Fruit fly (Drosophila melanogaster) whole organism, embryonic: ENCODE measurements around the gene CG10345.

ENCODE experiments used
- Aef1 ChIP-seq: fragments of 200-800 bp; sonication (Bioruptor generic); IDR thresholded peaks from 3 replicates; pipeline ENCODE4 v1.3.6; 2022; ENCODE audit warnings: missing biosample characterization, missing genetic modification characterization
- CG3407 ChIP-seq: fragments of 200-800 bp; sonication (Bioruptor generic); optimal IDR thresholded peaks from 2 replicates; lab custom pipeline; 2018; ENCODE audit warnings: missing biosample characterization, mild to moderate bottlenecking, missing genetic modification characterization
- CG6654 ChIP-seq: fragments of 200-800 bp; sonication (Bioruptor generic); optimal IDR thresholded peaks from 2 replicates; lab custom pipeline; 2017; ENCODE audit warnings: missing biosample characterization, mild to moderate bottlenecking, missing genetic modification characterization
- Chrac-16 ChIP-seq: fragments of 200-800 bp; sonication (Bioruptor generic); optimal IDR thresholded peaks from 3 replicates; lab custom pipeline; 2016; ENCODE audit warnings: missing biosample characterization, missing genetic modification characterization
- HLH4C ChIP-seq: fragments of 200-800 bp; sonication (Bioruptor generic); IDR thresholded peaks from 3 replicates; pipeline ENCODE4 v1.3.6; 2022; ENCODE audit warnings: missing biosample characterization, missing genetic modification characterization; ENCODE audit not compliant: partially characterized antibody
- Mes4 ChIP-seq: fragments of 200-800 bp; sonication (Bioruptor generic); optimal IDR thresholded peaks from 2 replicates; lab custom pipeline; 2016; ENCODE audit warnings: missing biosample characterization, missing genetic modification characterization
- kni ChIP-seq: fragments of 200-800 bp; sonication (Bioruptor generic); optimal IDR thresholded peaks from 3 replicates; lab custom pipeline; 2017; ENCODE audit warnings: mild to moderate bottlenecking, missing biosample characterization, missing genetic modification reagents, missing genetic modification characterization
- phol ChIP-seq: fragments of 200-800 bp; sonication (Bioruptor generic); optimal IDR thresholded peaks from 3 replicates; lab custom pipeline; 2018; ENCODE audit warnings: missing biosample characterization, mild to moderate bottlenecking, missing genetic modification characterization, moderate library complexity
- tup ChIP-seq: fragments of 200-800 bp; sonication (Bioruptor generic); optimal IDR thresholded peaks from 2 replicates; lab custom pipeline; 2016; ENCODE audit warnings: missing biosample characterization, mild to moderate bottlenecking, missing genetic modification characterization, moderate library complexity

- no peak for TF ChIP-seq HLH4C (GFP tag; lab: Robert Waterston, UW)
- no peak for TF ChIP-seq phol (tag; lab: Kevin White, UChicago)
- TF ChIP-seq Chrac-16 (GFP tag; lab: Kevin White, UChicago) = no peak
- TF ChIP-seq CG3407 (GFP tag; lab: Kevin White, UChicago) = no peak
- TF ChIP-seq kni (GFP tag; lab: Kevin White, UChicago) = no peak
- no peak for TF ChIP-seq tup
- TF ChIP-seq Mes4 = no peak
- TF ChIP-seq CG6654 (GFP tag; lab: Kevin White, UChicago) = no peak
- TF ChIP-seq Aef1 (GFP tag; lab: Robert Waterston, UW) = no peak
Measured at dm6 chr3R:16594961-16595360, 9.7 kb downstream of the CG10345 start.
